Fruit fly (Drosophila melanogaster) whole organism, pupa: Measurements from ENCODE around the gene CG4025.

Source experiments
- CG13204 ChIP-seq: fragments of 200-800 bp; sonication (Bioruptor generic); optimal IDR thresholded peaks from 2 replicates; lab custom pipeline; 2018; ENCODE audit warnings: missing biosample characterization, mild to moderate bottlenecking, missing genetic modification characterization, moderate library complexity
- CG32121 ChIP-seq: fragments of 200-800 bp; sonication (Bioruptor generic); IDR thresholded peaks from 2 replicates; pipeline ENCODE4 v1.3.6; 2022; ENCODE audit warnings: missing biosample characterization, missing genetic modification characterization
- CG4496 ChIP-seq: fragments of 200-800 bp; sonication (Bioruptor generic); IDR thresholded peaks from 3 replicates; pipeline ENCODE4 v1.3.6; 2022; ENCODE audit warnings: missing biosample characterization, missing genetic modification characterization
- CG9948 ChIP-seq: fragments of 200-800 bp; sonication (Bioruptor generic); optimal IDR thresholded peaks from 2 replicates; lab custom pipeline; 2018; ENCODE audit warnings: missing biosample characterization, mild to moderate bottlenecking, missing genetic modification characterization, moderate library complexity
- Ets98B ChIP-seq: fragments of 200-800 bp; sonication (Bioruptor generic); IDR thresholded peaks from 2 replicates; pipeline ENCODE4 v1.3.6; 2022; ENCODE audit warnings: missing biosample characterization, missing genetic modification characterization
- Snoo ChIP-seq: fragments of 200-800 bp; sonication (Bioruptor generic); optimal IDR thresholded peaks from 3 replicates; lab custom pipeline; 2017; ENCODE audit warnings: missing biosample characterization, mild to moderate bottlenecking, missing genetic modification characterization, inconsistent platforms
- rn ChIP-seq: fragments of 200-800 bp; sonication (Bioruptor generic); IDR thresholded peaks from 2 replicates; pipeline ENCODE4 v1.3.6; 2022; ENCODE audit warnings: missing biosample characterization, missing genetic modification characterization

dm6 chrX:2031308-2031707, 45.5 kb upstream of the CG4025 start:
- no peak for TF ChIP-seq rn (GFP tag; lab: Robert Waterston, UW)
- no peak for TF ChIP-seq CG4496
- TF ChIP-seq CG32121 (GFP tag; lab: Robert Waterston, UW): no peak
- TF ChIP-seq CG9948: no peak
- TF ChIP-seq Ets98B (GFP tag; lab: Robert Waterston, UW): no peak
- no peak for TF ChIP-seq Snoo (tag; lab: Kevin White, UChicago)
- TF ChIP-seq CG13204 (GFP tag; lab: Kevin White, UChicago): peak; percentile 26
